Worm (Caenorhabditis elegans): ENCODE measurements around the gene rnp-4.

ce11 chrIII:4382118-4382517, 24.0 kb upstream of the rnp-4 start:
- TF ChIP-seq snpc-4 (tag; optimal IDR thresholded peaks at IDR 0.05) (no peak), tbx-8 (GFP tag; optimal IDR thresholded peaks at IDR 0.05) (no peak), nhr-76 (tag; optimal IDR thresholded peaks at IDR 0.05) (no peak), unc-62 (GFP tag; optimal IDR thresholded peaks at IDR 0.05) (no peak), pha-4 (tag; optimal IDR thresholded peaks at IDR 0.05) (no peak), ham-2 (GFP tag; optimal IDR thresholded peaks at IDR 0.05) (no peak)

Data from whole organism, mixed stage, embryonic.